Fruit fly (Drosophila melanogaster) whole organism, embryonic: ENCODE measurements around the gene CycA.

Experiments used
- B-H1 ChIP-seq: fragments of 200-800 bp; sonication (Bioruptor generic); IDR thresholded peaks from 3 replicates; pipeline ENCODE4 v1.3.6; 2022; ENCODE audit warnings: missing biosample characterization, missing genetic modification characterization
- Bgb ChIP-seq: fragments of 200-800 bp; sonication (Bioruptor generic); IDR thresholded peaks from 2 replicates; pipeline ENCODE4 v1.3.6; 2022; ENCODE audit warnings: missing biosample characterization, missing genetic modification characterization; ENCODE audit not compliant: partially characterized antibody
- BtbVII ChIP-seq: fragments of 200-800 bp; sonication (Bioruptor generic); optimal IDR thresholded peaks from 3 replicates; lab custom pipeline; 2017; ENCODE audit warnings: missing biosample characterization, mild to moderate bottlenecking, missing genetic modification characterization
- CG11398 ChIP-seq: fragments of 200-800 bp; sonication (Bioruptor generic); optimal IDR thresholded peaks from 2 replicates; lab custom pipeline; 2016; ENCODE audit warnings: missing biosample characterization, missing genetic modification characterization
- CG11504 ChIP-seq: fragments of 200-800 bp; sonication (Bioruptor generic); optimal IDR thresholded peaks from 3 replicates; lab custom pipeline; 2019; ENCODE audit warnings: missing biosample characterization, mild to moderate bottlenecking, missing genetic modification characterization, moderate library complexity
- CG12659 ChIP-seq: fragments of 200-800 bp; sonication (Bioruptor generic); optimal IDR thresholded peaks from 3 replicates; lab custom pipeline; 2017; ENCODE audit warnings: mild to moderate bottlenecking, missing biosample characterization, missing genetic modification reagents, missing genetic modification characterization
- CG13775 ChIP-seq: fragments of 200-800 bp; sonication (Bioruptor generic); optimal IDR thresholded peaks from 3 replicates; lab custom pipeline; 2017; ENCODE audit warnings: missing biosample characterization, mild to moderate bottlenecking, missing genetic modification characterization
- CG15479 ChIP-seq: fragments of 200-800 bp; sonication (Bioruptor generic); optimal IDR thresholded peaks from 3 replicates; lab custom pipeline; 2019; ENCODE audit warnings: missing biosample characterization, mild to moderate bottlenecking, missing genetic modification characterization, moderate library complexity
- CG1603 ChIP-seq: fragments of 200-800 bp; sonication (Bioruptor generic); optimal IDR thresholded peaks from 2 replicates; lab custom pipeline; 2019; ENCODE audit warnings: missing biosample characterization, mild to moderate bottlenecking, missing genetic modification characterization, moderate library complexity
- CG17802 ChIP-seq: fragments of 200-800 bp; sonication (Bioruptor generic); optimal IDR thresholded peaks from 2 replicates; lab custom pipeline; 2018; ENCODE audit warnings: missing biosample characterization, mild to moderate bottlenecking, missing genetic modification characterization, moderate library complexity
- CG2120 ChIP-seq: fragments of 200-800 bp; sonication (Bioruptor generic); optimal IDR thresholded peaks from 3 replicates; lab custom pipeline; 2016; ENCODE audit warnings: missing biosample characterization, missing genetic modification characterization
- CG2199 ChIP-seq: fragments of 200-800 bp; sonication (Bioruptor generic); IDR thresholded peaks from 3 replicates; pipeline ENCODE4 v1.3.6; 2022; ENCODE audit warnings: missing biosample characterization, missing genetic modification characterization
- CG2889 ChIP-seq: fragments of 200-800 bp; sonication (Bioruptor generic); IDR thresholded peaks from 3 replicates; pipeline ENCODE4 v1.3.6; 2022; ENCODE audit warnings: missing biosample characterization, missing genetic modification characterization
- CG32767 ChIP-seq: fragments of 200-800 bp; sonication (Bioruptor generic); IDR thresholded peaks from 2 replicates; pipeline ENCODE4 v1.3.6; 2022; ENCODE audit warnings: missing biosample characterization, missing genetic modification characterization
- CG34224 ChIP-seq: fragments of 200-800 bp; sonication (Bioruptor generic); IDR thresholded peaks from 3 replicates; pipeline ENCODE4 v1.3.6; 2022; ENCODE audit warnings: missing biosample characterization, missing genetic modification characterization; ENCODE audit not compliant: partially characterized antibody
- CG3847 ChIP-seq: fragments of 200-800 bp; sonication (Bioruptor generic); IDR thresholded peaks from 2 replicates; pipeline ENCODE4 v1.3.6; 2022; ENCODE audit warnings: missing biosample characterization, missing genetic modification characterization
- CG42726 ChIP-seq: fragments of 200-800 bp; sonication (Bioruptor generic); IDR thresholded peaks from 2 replicates; pipeline ENCODE4 v1.3.6; 2022; ENCODE audit warnings: missing biosample characterization, missing genetic modification characterization; ENCODE audit not compliant: partially characterized antibody
- CG4328 ChIP-seq: fragments of 200-800 bp; sonication (Bioruptor generic); optimal IDR thresholded peaks from 3 replicates; lab custom pipeline; 2017; ENCODE audit warnings: missing biosample characterization, missing genetic modification reagents, missing genetic modification characterization
- CG43689 ChIP-seq: fragments of 200-800 bp; sonication (Bioruptor generic); IDR thresholded peaks from 2 replicates; pipeline ENCODE4 v1.3.6; 2022; ENCODE audit warnings: missing biosample characterization, missing genetic modification characterization
- CG4707 ChIP-seq: fragments of 200-800 bp; sonication (Bioruptor generic); optimal IDR thresholded peaks from 2 replicates; lab custom pipeline; 2018; ENCODE audit warnings: missing biosample characterization, mild to moderate bottlenecking, missing genetic modification characterization, moderate library complexity
- CG5180 ChIP-seq: fragments of 200-800 bp; sonication (Bioruptor generic); optimal IDR thresholded peaks from 3 replicates; lab custom pipeline; 2017; ENCODE audit warnings: missing biosample characterization, missing genetic modification characterization, mild to moderate bottlenecking, moderate library complexity, missing genetic modification reagents
- CG6272 ChIP-seq: fragments of 200-800 bp; sonication (Bioruptor generic); IDR thresholded peaks from 2 replicates; pipeline ENCODE4 v1.3.6; 2022; ENCODE audit warnings: missing biosample characterization, missing genetic modification characterization
- Camta ChIP-seq: fragments of 200-800 bp; sonication (Bioruptor generic); optimal IDR thresholded peaks from 2 replicates; lab custom pipeline; 2016; ENCODE audit warnings: missing biosample characterization, missing genetic modification characterization
- D ChIP-seq, 2 experiments: fragments of 200-800 bp in 1 of 2; fragments of >200 bp in 1 of 2; sonication (Bioruptor generic) in 1 of 2; optimal IDR thresholded peaks; 2 replicates in 1 of 2; 3 replicates in 1 of 2; lab custom pipeline; 2017; ENCODE audit warnings: mild to moderate bottlenecking in 1 of 2, missing biosample characterization in 1 of 2, missing genetic modification characterization in 1 of 2, missing genetic modification reagents in 1 of 2
- D19B ChIP-seq: fragments of 200-800 bp; sonication (Bioruptor generic); optimal IDR thresholded peaks from 2 replicates; lab custom pipeline; 2017; ENCODE audit warnings: missing biosample characterization, mild to moderate bottlenecking, missing genetic modification characterization
- Deaf1 ChIP-seq: fragments of 200-800 bp; optimal IDR thresholded peaks from 3 replicates; lab custom pipeline; 2019; ENCODE audit warnings: missing biosample characterization, mild to moderate bottlenecking, missing genetic modification characterization, moderate library complexity
- Elba2 ChIP-seq: fragments of 200-800 bp; sonication (Bioruptor generic); optimal IDR thresholded peaks from 3 replicates; lab custom pipeline; 2016; ENCODE audit warnings: missing biosample characterization, missing genetic modification characterization
- Ets65A ChIP-seq: fragments of 200-800 bp; sonication (Bioruptor generic); peaks from one replicate; lab custom pipeline; 2016; ENCODE audit warnings: missing biosample characterization, missing genetic modification characterization
- Fer2 ChIP-seq: fragments of 200-800 bp; sonication (Bioruptor generic); optimal IDR thresholded peaks from 2 replicates; lab custom pipeline; 2018; ENCODE audit warnings: missing biosample characterization, mild to moderate bottlenecking, missing genetic modification characterization, moderate library complexity
- H15 ChIP-seq: fragments of 200-800 bp; sonication (Bioruptor generic); IDR thresholded peaks from 3 replicates; pipeline ENCODE4 v1.3.6; 2022; ENCODE audit warnings: missing biosample characterization, missing genetic modification characterization
- HLH3B ChIP-seq: fragments of 200-800 bp; sonication (Bioruptor generic); IDR thresholded peaks from 2 replicates; pipeline ENCODE4 v1.3.6; 2022; ENCODE audit warnings: missing biosample characterization, missing genetic modification characterization
- HLH54F ChIP-seq: fragments of 200-800 bp; sonication (Bioruptor generic); optimal IDR thresholded peaks from 3 replicates; lab custom pipeline; 2016; ENCODE audit warnings: missing biosample characterization, missing genetic modification characterization
- HLHmδ ChIP-seq: fragments of 200-800 bp; sonication (Bioruptor generic); optimal IDR thresholded peaks from 2 replicates; lab custom pipeline; 2018; ENCODE audit warnings: missing biosample characterization, mild to moderate bottlenecking, missing genetic modification characterization, moderate library complexity
- az2 ChIP-seq: fragments of 200-800 bp; sonication (Bioruptor generic); optimal IDR thresholded peaks from 3 replicates; lab custom pipeline; 2016; ENCODE audit warnings: missing biosample characterization, missing genetic modification characterization
- bigmax ChIP-seq: fragments of 200-800 bp; sonication (Bioruptor generic); optimal IDR thresholded peaks from 2 replicates; lab custom pipeline; 2018; ENCODE audit warnings: missing biosample characterization, mild to moderate bottlenecking, missing genetic modification characterization
- cg ChIP-seq: fragments of 200-800 bp; sonication (Bioruptor generic); optimal IDR thresholded peaks from 3 replicates; lab custom pipeline; 2019; ENCODE audit warnings: missing biosample characterization, mild to moderate bottlenecking, missing genetic modification characterization, moderate library complexity
- crc ChIP-seq: fragments of 200-800 bp; sonication (Bioruptor generic); optimal IDR thresholded peaks from 2 replicates; lab custom pipeline; 2016; ENCODE audit warnings: missing biosample characterization, missing genetic modification characterization
- cwo ChIP-seq: fragments of 200-800 bp; sonication (Bioruptor generic); optimal IDR thresholded peaks from 3 replicates; lab custom pipeline; 2017; ENCODE audit warnings: missing biosample characterization, missing genetic modification characterization, mild to moderate bottlenecking, moderate library complexity, missing genetic modification reagents
- dmrt11E ChIP-seq: fragments of 200-800 bp; sonication (Bioruptor generic); optimal IDR thresholded peaks from 3 replicates; lab custom pipeline; 2018; ENCODE audit warnings: missing biosample characterization, mild to moderate bottlenecking, missing genetic modification characterization, moderate library complexity
- dysf ChIP-seq: fragments of 200-800 bp; sonication (Bioruptor generic); IDR thresholded peaks from 3 replicates; pipeline ENCODE4 v1.3.6; 2022; ENCODE audit warnings: missing biosample characterization, missing genetic modification characterization
- fru ChIP-seq: fragments of >200 bp; optimal IDR thresholded peaks from 2 replicates; lab custom pipeline; 2017
- ftz-f1 ChIP-seq: fragments of 200-800 bp; sonication (Bioruptor generic); optimal IDR thresholded peaks from 2 replicates; lab custom pipeline; 2016; ENCODE audit warnings: missing biosample characterization, missing genetic modification characterization
- fu2 ChIP-seq: fragments of 200-800 bp; sonication (Bioruptor generic); optimal IDR thresholded peaks from 2 replicates; lab custom pipeline; 2016; ENCODE audit warnings: missing biosample characterization, missing genetic modification characterization
- gt ChIP-seq: fragments of 200-800 bp; sonication (Bioruptor generic); IDR thresholded peaks from 2 replicates; pipeline ENCODE4 v1.3.6; 2022; ENCODE audit warnings: missing biosample characterization, missing genetic modification characterization
- ind ChIP-seq: fragments of 200-800 bp; sonication (Bioruptor generic); optimal IDR thresholded peaks from 3 replicates; lab custom pipeline; 2016; ENCODE audit warnings: missing biosample characterization, missing genetic modification characterization
- insv ChIP-seq, 2 experiments: fragments of 200-800 bp; sonication (Bioruptor generic); optimal IDR thresholded peaks; 3 replicates each; lab custom pipeline; 2016 to 2018; ENCODE audit warnings: missing biosample characterization in 2 of 2, missing genetic modification characterization in 2 of 2
- kay ChIP-seq: fragments of 200-800 bp; sonication (Bioruptor generic); optimal IDR thresholded peaks from 2 replicates; lab custom pipeline; 2016; ENCODE audit warnings: missing biosample characterization, missing genetic modification characterization
- pum ChIP-seq: fragments of 200-800 bp; sonication (Bioruptor generic); optimal IDR thresholded peaks from 2 replicates; lab custom pipeline; 2016; ENCODE audit warnings: missing biosample characterization, missing genetic modification characterization
- scrt ChIP-seq: fragments of 200-800 bp; sonication (Bioruptor generic); optimal IDR thresholded peaks from 2 replicates; lab custom pipeline; 2018; ENCODE audit warnings: missing biosample characterization, mild to moderate bottlenecking, missing genetic modification characterization, moderate library complexity
- shn ChIP-seq: fragments of 200-800 bp; sonication (Bioruptor generic); optimal IDR thresholded peaks from 3 replicates; lab custom pipeline; 2016; ENCODE audit warnings: missing biosample characterization, missing genetic modification characterization
- wor ChIP-seq: fragments of 200-800 bp; sonication (Bioruptor generic); IDR thresholded peaks from 2 replicates; pipeline ENCODE4 v1.3.6; 2022; ENCODE audit warnings: missing biosample characterization, missing genetic modification characterization

Gene CycA

DNA sequence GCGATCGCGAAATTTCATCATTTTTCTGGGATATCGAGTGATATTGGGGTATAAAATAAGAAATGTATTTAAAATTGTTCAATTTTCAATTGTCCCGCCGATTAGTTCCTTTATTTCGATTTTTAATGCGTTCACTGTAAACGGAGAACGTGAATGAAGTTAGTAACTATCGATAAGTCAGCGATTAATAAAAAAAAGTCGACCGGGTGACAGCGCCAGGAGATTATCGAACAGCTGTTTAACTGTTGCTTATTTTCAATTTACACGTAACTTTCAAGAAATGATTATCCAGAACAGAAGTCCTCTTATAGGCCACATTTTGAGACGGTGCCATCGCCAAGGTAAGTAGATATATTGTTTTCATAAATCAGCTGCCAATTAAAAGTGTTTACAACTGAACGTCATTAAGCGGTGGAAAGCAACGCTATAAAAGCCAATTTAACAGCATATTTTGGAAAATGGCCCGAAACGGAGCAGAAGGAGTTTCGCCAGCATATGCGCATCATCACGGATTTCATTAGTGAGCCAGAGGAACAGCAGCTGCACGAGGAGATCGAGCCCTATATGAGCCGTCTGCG lies 18.1 kb downstream of the CycA start, which contains the start of gene CG14130 (continued):
- TF ChIP-seq CG5180 (GFP tag; lab: Kevin White, UChicago) (no peak), H15 (GFP tag; lab: Robert Waterston, UW) (no peak), scrt (GFP tag; lab: Kevin White, UChicago) (peak; percentile 98), az2 (no peak), CG43689 (no peak), CG11398 (GFP tag; lab: Kevin White, UChicago) (no peak), fu2 (no peak), cg (no peak), wor (GFP tag; lab: Robert Waterston, UW) (no peak), CG32767 (GFP tag; lab: Robert Waterston, UW) (no peak), CG1603 (tag; lab: Kevin White, UChicago) (no peak), CG13775 (no peak), ind (GFP tag; lab: Kevin White, UChicago) (no peak), Fer2 (tag; lab: Kevin White, UChicago) (no peak), CG3847 (GFP tag; lab: Robert Waterston, UW) (no peak), CG4328 (GFP tag; lab: Kevin White, UChicago) (no peak), HLH54F (GFP tag; lab: Kevin White, UChicago) (no peak), HLHmδ (no peak), HLH3B (no peak), Deaf1 (tag; lab: Kevin White, UChicago) (no peak), CG15479 (GFP tag; lab: Kevin White, UChicago) (no peak), CG12659 (GFP tag; lab: Kevin White, UChicago) (peak; percentile 39), B-H1 (no peak), CG4707 (no peak), CG6272 (GFP tag; lab: Robert Waterston, UW) (no peak), cwo (no peak), CG11504 (tag; lab: Kevin White, UChicago) (peak; percentile 94), CG42726 (GFP tag; lab: Robert Waterston, UW) (peak; percentile 68; the same call in 1 of the 2 replicates), kay (GFP tag; lab: Kevin White, UChicago) (no peak), fru (lab: Kevin White, UChicago) (no peak), Camta (no peak), CG17802 (no peak), gt (GFP tag; lab: Robert Waterston, UW) (no peak), insv (GFP tag; optimal IDR thresholded peaks at IDR 0.05; lab: Kevin White, UChicago) (no peak), dmrt11E (no peak), CG2120 (no peak), shn (no peak), Bgb (GFP tag; lab: Robert Waterston, UW) (peak; percentile 95), CG2199 (GFP tag; lab: Robert Waterston, UW) (no peak), D19B (GFP tag; lab: Kevin White, UChicago) (no peak), Ets65A (no peak), dysf (GFP tag; lab: Robert Waterston, UW) (no peak), pum (GFP tag; lab: Kevin White, UChicago) (no peak), D (optimal IDR thresholded peaks at IDR 0.05; lab: Kevin White, UChicago) (no peak), D (GFP tag; optimal IDR thresholded peaks at IDR 0.05; lab: Kevin White, UChicago) (no peak), bigmax (GFP tag; lab: Kevin White, UChicago) (no peak), BtbVII (GFP tag; lab: Kevin White, UChicago) (no peak), CG2889 (GFP tag; lab: Robert Waterston, UW) (no peak), Elba2 (peak; percentile 62), ftz-f1 (GFP tag; lab: Kevin White, UChicago) (no peak), CG34224 (peak; percentile 98), crc (no peak)
